Fruit fly (Drosophila melanogaster) whole organism, wandering third instar larva: ENCODE results near the gene Cby.

ENCODE experiments used
- Rel ChIP-seq, 2 experiments: fragments of 200-800 bp; sonication (Bioruptor generic) in 1 of 2; optimal IDR thresholded peaks; 2 replicates in 1 of 2; 3 replicates in 1 of 2; lab custom pipeline; 2016 to 2019; ENCODE audit warnings: mild to moderate bottlenecking in 2 of 2, missing biosample characterization in 2 of 2, missing genetic modification characterization in 2 of 2, moderate library complexity in 1 of 2
- dl ChIP-seq, 2 experiments: fragments of 175-275, 200-275 bp in 1 of 2; fragments of 200-275 bp in 1 of 2; sonication (Bioruptor generic); optimal IDR thresholded peaks; lab custom pipeline; 2018; ENCODE audit warnings: mild to moderate bottlenecking in 2 of 2, missing biosample characterization in 2 of 2, missing genetic modification characterization in 2 of 2, moderate library complexity in 2 of 2; ENCODE audit not compliant: partially characterized antibody in 2 of 2, insufficient read depth in 1 of 2
- pan ChIP-seq: fragments of >200 bp; optimal IDR thresholded peaks from 2 replicates; lab custom pipeline; 2017

DNA sequence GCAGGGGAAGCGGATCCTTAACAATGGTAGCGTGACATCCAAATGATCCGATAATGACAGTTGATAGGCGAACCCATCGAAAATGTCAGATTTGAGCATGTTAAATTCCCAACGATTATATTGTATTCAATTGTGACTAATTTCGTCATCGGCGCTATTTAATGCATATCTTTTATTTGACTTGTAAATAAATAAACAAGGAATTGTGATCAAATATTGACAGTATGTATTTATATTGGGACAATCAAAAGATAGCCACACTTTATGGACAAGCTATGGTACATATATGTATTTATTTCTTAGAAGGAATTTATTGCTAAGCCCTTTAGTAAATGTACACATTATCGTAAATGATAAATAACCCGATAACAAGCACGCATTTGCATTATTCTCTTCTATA, 42.7 kb upstream of the Cby start:
- TF ChIP-seq Rel (GFP tag; optimal IDR thresholded peaks at IDR 0.05; lab: Kevin White, UChicago) = no peak
- no peak for TF ChIP-seq Rel (tag; optimal IDR thresholded peaks at IDR 0.05; lab: Kevin White, UChicago)
- no peak for TF ChIP-seq dl (GFP tag; optimal IDR thresholded peaks at IDR 0.05; lab: Kevin White, UChicago; ENCODE audit: insufficient read depth in 1 of 2, partially characterized antibody in 2 of 2)
- no peak for TF ChIP-seq pan (lab: Kevin White, UChicago)
